Worm (Caenorhabditis elegans) whole organism, young adult: ENCODE results near the gene W03F9.1.
A peak's percentile ranks its signal among the peaks of the same experiment; 100 is the strongest.

ENCODE experiments used
- C06A6.2 ChIP-seq: fragments of 200-800 bp; sonication (Bioruptor generic); conservative IDR thresholded peaks from 2 replicates; pipeline ENCODE4 v1.3.6; 2022; ENCODE audit warnings: missing genetic modification characterization, missing compliant biosample characterization
- D2030.7 ChIP-seq: fragments of 200-800 bp; sonication (Bioruptor generic); IDR thresholded peaks from 2 replicates; pipeline ENCODE4 v1.3.6; 2022; ENCODE audit warnings: missing genetic modification reagents, missing genetic modification characterization, missing compliant biosample characterization
- F10E7.11 ChIP-seq: sonication (generic microtip); optimal IDR thresholded peaks from 2 replicates; lab custom pipeline; 2017; ENCODE audit warnings: mild to moderate bottlenecking, missing genetic modification characterization, moderate library complexity, missing compliant biosample characterization
- F22D6.2 ChIP-seq: sonication (generic microtip); optimal IDR thresholded peaks from 2 replicates; lab custom pipeline; 2016; ENCODE audit warnings: mild to moderate bottlenecking, missing genetic modification characterization, missing compliant biosample characterization
- F23B12.7 ChIP-seq: sonication (generic microtip); optimal IDR thresholded peaks from 2 replicates; lab custom pipeline; 2017; ENCODE audit warnings: missing genetic modification characterization, mild to moderate bottlenecking, missing compliant biosample characterization, antibody characterized with exemption, moderate library complexity; ENCODE audit not compliant: insufficient read depth
- F57A8.1 ChIP-seq: fragments of 200-800 bp; sonication (Bioruptor generic); optimal IDR thresholded peaks from 2 replicates; lab custom pipeline; 2018; ENCODE audit warnings: mild to moderate bottlenecking, missing genetic modification characterization, moderate library complexity, missing compliant biosample characterization
- F57C9.4 ChIP-seq: sonication (generic microtip); optimal IDR thresholded peaks from 2 replicates; lab custom pipeline; 2017; ENCODE audit warnings: mild to moderate bottlenecking, missing genetic modification characterization, missing compliant biosample characterization
- T07F8.4 ChIP-seq: sonication (generic microtip); optimal IDR thresholded peaks from 2 replicates; lab custom pipeline; 2016; ENCODE audit warnings: mild to moderate bottlenecking, missing genetic modification characterization, moderate library complexity, missing compliant biosample characterization
- atf-7 ChIP-seq: sonication (generic microtip); optimal IDR thresholded peaks from 2 replicates; lab custom pipeline; 2017; ENCODE audit warnings: mild to moderate bottlenecking, missing genetic modification characterization, missing compliant biosample characterization
- cebp-1 ChIP-seq, 2 experiments: fragments of 200-800 bp in 1 of 2; sonication (Bioruptor generic) in 1 of 2; sonication (generic microtip) in 1 of 2; IDR thresholded peaks in 1 of 2; optimal IDR thresholded peaks in 1 of 2; 2 replicates each; pipeline versions ENCODE4 v1.3.6 to Lab custom; 2017 to 2022; ENCODE audit warnings: missing compliant biosample characterization in 2 of 2, missing genetic modification characterization in 2 of 2, mild to moderate bottlenecking in 1 of 2, missing genetic modification reagents in 1 of 2, moderate library complexity in 1 of 2
- ceh-91 ChIP-seq: fragments of 200-800 bp; sonication (Bioruptor generic); IDR thresholded peaks from 2 replicates; pipeline ENCODE4 v1.3.6; 2022; ENCODE audit warnings: missing genetic modification reagents, missing genetic modification characterization, missing compliant biosample characterization
- dpff-1 ChIP-seq: sonication (generic microtip); optimal IDR thresholded peaks from 2 replicates; lab custom pipeline; 2017; ENCODE audit warnings: mild to moderate bottlenecking, missing genetic modification characterization, missing compliant biosample characterization
- efl-1 ChIP-seq: fragments of 150-350 bp; optimal IDR thresholded peaks from 2 replicates; lab custom pipeline; 2014; ENCODE audit warnings: missing biosample characterization, missing genetic modification reagents, missing genetic modification characterization
- egl-18 ChIP-seq: fragments of 200-800 bp; sonication (Bioruptor generic); IDR thresholded peaks from 2 replicates; pipeline ENCODE4 v1.3.6; 2022; ENCODE audit warnings: missing genetic modification reagents, missing genetic modification characterization, missing compliant biosample characterization
- egl-44 ChIP-seq: fragments of 200-800 bp; sonication (Bioruptor generic); IDR thresholded peaks from 2 replicates; pipeline ENCODE4 v1.3.6; 2022; ENCODE audit warnings: missing genetic modification reagents, missing genetic modification characterization, missing compliant biosample characterization
- ekl-4 ChIP-seq: fragments of 200-800 bp; sonication (Bioruptor generic); IDR thresholded peaks from 2 replicates; pipeline ENCODE4 v1.3.6; 2022; ENCODE audit warnings: missing genetic modification reagents, missing genetic modification characterization, missing compliant biosample characterization
- gei-17 ChIP-seq: fragments of 200-800 bp; sonication (Bioruptor generic); optimal IDR thresholded peaks from 2 replicates; lab custom pipeline; 2018; ENCODE audit warnings: mild to moderate bottlenecking, missing genetic modification characterization, missing compliant biosample characterization
- him-1 ChIP-seq: sonication (generic microtip); optimal IDR thresholded peaks from 2 replicates; lab custom pipeline; 2016; ENCODE audit warnings: missing genotype, missing genetic modification reagents, missing genetic modification characterization, missing compliant biosample characterization
- lag-1 ChIP-seq: fragments of 200-800 bp; sonication (Bioruptor generic); IDR thresholded peaks from 2 replicates; pipeline ENCODE4 v1.3.6; 2022; ENCODE audit warnings: missing genetic modification reagents, missing genetic modification characterization, missing compliant biosample characterization
- let-526 ChIP-seq: fragments of 200-800 bp; sonication (Bioruptor generic); IDR thresholded peaks from 2 replicates; pipeline ENCODE4 v1.3.6; 2022; ENCODE audit warnings: missing genetic modification reagents, missing genetic modification characterization, missing compliant biosample characterization
- let-607 ChIP-seq, 2 experiments: fragments of 200-800 bp in 1 of 2; sonication (Bioruptor generic) in 1 of 2; sonication (generic microtip) in 1 of 2; optimal IDR thresholded peaks; 2 replicates each; lab custom pipeline; 2016 to 2018; ENCODE audit warnings: mild to moderate bottlenecking in 2 of 2, missing compliant biosample characterization in 2 of 2, missing genetic modification characterization in 2 of 2, moderate library complexity in 2 of 2, missing genotype in 1 of 2
- lin-40 ChIP-seq: sonication (generic microtip); optimal IDR thresholded peaks from 2 replicates; lab custom pipeline; 2016; ENCODE audit warnings: missing genetic modification characterization, mild to moderate bottlenecking, missing compliant biosample characterization, missing genotype, missing genetic modification reagents
- lsl-1 ChIP-seq: fragments of 200-800 bp; sonication (Bioruptor generic); optimal IDR thresholded peaks from 2 replicates; lab custom pipeline; 2018; ENCODE audit warnings: mild to moderate bottlenecking, missing genetic modification characterization, moderate library complexity, missing compliant biosample characterization
- madf-6 ChIP-seq: fragments of 200-800 bp; sonication (Bioruptor generic); IDR thresholded peaks from 2 replicates; pipeline ENCODE4 v1.3.6; 2022; ENCODE audit warnings: missing genetic modification reagents, missing genetic modification characterization, missing compliant biosample characterization
- mel-28 ChIP-seq: sonication (generic microtip); optimal IDR thresholded peaks from 2 replicates; lab custom pipeline; 2016; ENCODE audit warnings: borderline replicate concordance, mild to moderate bottlenecking, missing genetic modification characterization, missing compliant biosample characterization
- mxl-1 ChIP-seq: sonication (generic microtip); optimal IDR thresholded peaks from 2 replicates; lab custom pipeline; 2016; ENCODE audit warnings: missing genetic modification characterization, missing compliant biosample characterization
- nfya-2 ChIP-seq: fragments of 200-800 bp; sonication (Bioruptor generic); IDR thresholded peaks from 2 replicates; pipeline ENCODE4 v1.3.6; 2022; ENCODE audit warnings: missing genetic modification reagents, missing genetic modification characterization, missing compliant biosample characterization
- pbrm-1 ChIP-seq: fragments of 200-800 bp; sonication (Bioruptor generic); IDR thresholded peaks from 2 replicates; pipeline ENCODE4 v1.3.6; 2022; ENCODE audit warnings: missing genetic modification reagents, missing genetic modification characterization, missing compliant biosample characterization
- pha-4 ChIP-seq: fragments of 150-350 bp; sonication (generic microtip); optimal IDR thresholded peaks from 2 replicates; lab custom pipeline; 2014; ENCODE audit warnings: missing biosample characterization, missing genetic modification reagents, missing genetic modification characterization
- rcor-1 ChIP-seq: fragments of 200-800 bp; sonication (Bioruptor generic); IDR thresholded peaks from 2 replicates; pipeline ENCODE4 v1.3.6; 2022; ENCODE audit warnings: missing genetic modification reagents, missing genetic modification characterization, missing compliant biosample characterization
- rpc-1 ChIP-seq, 2 experiments: fragments of 150-350 bp in 1 of 2; sonication (generic microtip) in 1 of 2; optimal IDR thresholded peaks; 2 replicates each; lab custom pipeline; 2014 to 2018; ENCODE audit warnings: missing biosample characterization in 1 of 2, missing genetic modification characterization in 1 of 2, missing genetic modification reagents in 1 of 2, missing genotype in 1 of 2
- snpc-1.3 ChIP-seq: sonication (generic microtip); optimal IDR thresholded peaks from 2 replicates; lab custom pipeline; 2017; ENCODE audit warnings: missing genetic modification characterization, mild to moderate bottlenecking, missing compliant biosample characterization, antibody characterized with exemption, moderate library complexity, missing genotype, missing genetic modification reagents; ENCODE audit not compliant: insufficient read depth
- snpc-3.4 ChIP-seq: sonication (generic microtip); optimal IDR thresholded peaks from 2 replicates; lab custom pipeline; 2017; ENCODE audit warnings: missing genetic modification characterization, mild to moderate bottlenecking, missing compliant biosample characterization, antibody characterized with exemption, moderate library complexity, missing genotype, missing genetic modification reagents
- sptf-2 ChIP-seq: fragments of 200-800 bp; sonication (Bioruptor generic); optimal IDR thresholded peaks from 2 replicates; lab custom pipeline; 2018; ENCODE audit warnings: mild to moderate bottlenecking, missing genetic modification characterization, missing compliant biosample characterization
- tbx-9 ChIP-seq: sonication (generic microtip); optimal IDR thresholded peaks from 2 replicates; lab custom pipeline; 2016; ENCODE audit warnings: borderline replicate concordance, missing genetic modification characterization, inconsistent platforms, missing compliant biosample characterization
- zfh-2 ChIP-seq: fragments of 200-800 bp; sonication (Bioruptor generic); conservative IDR thresholded peaks from 2 replicates; pipeline ENCODE4 v1.3.6; 2022; ENCODE audit warnings: missing genetic modification reagents, missing genetic modification characterization, missing compliant biosample characterization
- ztf-22 ChIP-seq: fragments of 200-800 bp; sonication (Bioruptor generic); optimal IDR thresholded peaks from 2 replicates; lab custom pipeline; 2018; ENCODE audit warnings: mild to moderate bottlenecking, missing genetic modification characterization, moderate library complexity, missing compliant biosample characterization
- ztf-26 ChIP-seq: sonication (generic microtip); optimal IDR thresholded peaks from 2 replicates; lab custom pipeline; 2017; ENCODE audit warnings: missing genetic modification characterization, missing compliant biosample characterization
- ztf-28 ChIP-seq: fragments of 200-800 bp; sonication (Bioruptor generic); IDR thresholded peaks from 2 replicates; pipeline ENCODE4 v1.3.6; 2022; ENCODE audit warnings: missing genetic modification reagents, missing genetic modification characterization, missing compliant biosample characterization
- ztf-3 ChIP-seq: fragments of 200-800 bp; sonication (Bioruptor generic); optimal IDR thresholded peaks from 2 replicates; lab custom pipeline; 2018; ENCODE audit warnings: mild to moderate bottlenecking, missing genetic modification characterization, missing compliant biosample characterization

The W03F9.1 gene

ce11 chrV:141257-141656 is 14.7 kb upstream of the W03F9.1 start, which contains the start of gene W03F9.11:
W03F9.11 (minus strand) TSS chrV:141357.
- TF ChIP-seq ztf-22 (no peak), F23B12.7 (tag; lab: Kevin White, UChicago) (no peak), F57C9.4 (tag; lab: Kevin White, UChicago) (no peak), mel-28 (tag; lab: Kevin White, UChicago) (no peak), ztf-28 (GFP tag; lab: Robert Waterston, UW) (no peak), rpc-1 (optimal IDR thresholded peaks at IDR 0.05; lab: Kevin White, UChicago) (no peak), rpc-1 (tag; optimal IDR thresholded peaks at IDR 0.05; lab: Kevin White, UChicago) (no peak), atf-7 (tag; lab: Kevin White, UChicago) (no peak), gei-17 (GFP tag; lab: Kevin White, UChicago) (no peak), ztf-26 (tag; lab: Kevin White, UChicago) (no peak), sptf-2 (GFP tag; lab: Kevin White, UChicago) (no peak), rcor-1 (no peak), pha-4 (tag; lab: Kevin White, UChicago) (no peak), efl-1 (GFP tag; lab: Kevin White, UChicago) (no peak), nfya-2 (GFP tag; lab: Robert Waterston, UW) (no peak), mxl-1 (tag; lab: Kevin White, UChicago) (no peak), cebp-1 (GFP tag; IDR thresholded peaks at IDR 0.05; lab: Robert Waterston, UW) (no peak), cebp-1 (tag; optimal IDR thresholded peaks at IDR 0.05; lab: Kevin White, UChicago) (no peak), F22D6.2 (tag; lab: Kevin White, UChicago) (no peak), dpff-1 (tag; lab: Kevin White, UChicago) (no peak)

DNA sequence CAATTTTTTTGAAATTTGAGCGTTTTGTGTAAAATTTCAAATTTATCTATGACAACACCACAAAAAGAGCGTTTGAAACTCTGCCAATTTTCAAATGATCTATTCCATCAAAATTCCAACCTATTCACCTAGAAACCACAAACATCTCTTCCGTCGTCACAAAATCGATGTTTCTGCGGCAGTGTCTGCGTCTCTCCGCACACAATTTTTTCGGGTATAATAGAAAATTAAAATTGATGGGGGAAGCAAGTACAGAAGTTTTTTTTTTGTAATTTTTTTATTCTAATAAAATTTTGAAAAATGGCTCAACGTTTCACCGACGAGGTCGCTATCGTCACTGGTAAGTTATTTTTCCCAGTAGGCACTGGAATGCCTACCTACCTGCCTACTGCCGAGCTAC is 12.1 kb upstream of the W03F9.1 start, which contains the start of gene W03F9.9:
Gene W03F9.9 (plus strand): TSS at position 301 of the 400 bp plus-strand sequence.
- TF ChIP-seq ceh-91 (GFP tag; lab: Robert Waterston, UW) (no peak), egl-44 (GFP tag; lab: Robert Waterston, UW) (no peak), rpc-1 (optimal IDR thresholded peaks at IDR 0.05; lab: Kevin White, UChicago) (no peak), rpc-1 (tag; optimal IDR thresholded peaks at IDR 0.05; lab: Kevin White, UChicago) (no peak), F57A8.1 (GFP tag; lab: Kevin White, UChicago) (no peak), lag-1 (GFP tag; lab: Robert Waterston, UW) (no peak), C06A6.2 (no peak), F10E7.11 (tag; lab: Kevin White, UChicago) (no peak), snpc-3.4 (tag; lab: Kevin White, UChicago) (no peak), ekl-4 (GFP tag; lab: Robert Waterston, UW) (no peak), ztf-26 (tag; lab: Kevin White, UChicago) (no peak), tbx-9 (no peak)
- TF ChIP-seq, all 124 proteins: peak for 0

ce11 chrV:137667-138066 is 11.1 kb upstream of the W03F9.1 start:
- TF ChIP-seq C06A6.2 = no peak
- peak; percentile 58; the same call in 1 of the 2 replicates for TF ChIP-seq zfh-2 (GFP tag; lab: Robert Waterston, UW)

- peak; percentile 51; the same call in 1 of the 2 replicates for TF ChIP-seq zfh-2 (GFP tag; lab: Robert Waterston, UW)
- no peak for TF ChIP-seq T07F8.4 (tag; lab: Kevin White, UChicago)
These were observed 3.7 kb upstream of the W03F9.1 start for ce11 chrV:130186-130585.

DNA sequence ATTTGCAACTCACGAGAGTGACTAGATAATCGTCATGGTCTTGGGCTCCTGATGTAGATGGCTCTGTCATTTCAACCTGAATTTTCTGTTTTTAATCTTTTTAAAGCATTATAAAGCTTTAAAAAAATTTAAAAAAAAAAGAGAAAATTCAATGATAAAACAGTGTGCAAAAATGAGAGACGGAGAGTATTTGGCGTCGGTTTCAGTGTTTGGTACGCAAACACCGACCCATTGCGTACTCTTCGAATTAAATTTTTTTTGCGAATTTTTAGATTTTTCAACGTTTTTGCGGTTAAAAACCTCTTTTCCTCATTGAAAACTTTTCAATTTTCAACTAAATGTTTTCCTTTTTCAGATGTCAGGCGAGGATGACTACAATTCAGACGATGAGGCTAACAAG is 1.4 kb upstream of the W03F9.1 start, which contains the start of the genes W03F9.2 and sftb-2:
Gene W03F9.2 (minus strand): TSS at position 153 of the 400 bp plus-strand sequence.
Gene sftb-2 (plus strand): TSS at position 356 of the 400 bp plus-strand sequence.
- TF ChIP-seq ztf-3 (GFP tag; lab: Kevin White, UChicago) (no peak), let-526 (GFP tag; lab: Robert Waterston, UW) (no peak), mxl-1 (tag; lab: Kevin White, UChicago) (no peak), let-607 (tag; optimal IDR thresholded peaks at IDR 0.05; lab: Kevin White, UChicago) (no peak), lin-40 (tag; lab: Kevin White, UChicago) (peak; percentile 19), snpc-1.3 (tag; lab: Kevin White, UChicago) (peak; percentile 1), lsl-1 (GFP tag; lab: Kevin White, UChicago) (no peak), madf-6 (GFP tag; lab: Robert Waterston, UW) (peak; percentile 46; the same call in 1 of the 2 replicates), D2030.7 (peak; percentile 47; the same call in 1 of the 2 replicates), him-1 (tag; lab: Kevin White, UChicago) (no peak), egl-18 (GFP tag; lab: Robert Waterston, UW) (no peak), pbrm-1 (GFP tag; lab: Robert Waterston, UW) (no peak), C06A6.2 (no peak), ceh-91 (GFP tag; lab: Robert Waterston, UW) (no peak)
